Fruit fly (Drosophila melanogaster) whole organism, pupa: Measurements from ENCODE around the gene Hr38.

Source experiments
- CG10348 ChIP-seq: fragments of 200-800 bp; sonication (Bioruptor generic); IDR thresholded peaks from 2 replicates; pipeline ENCODE4 v1.3.6; 2022; ENCODE audit warnings: missing biosample characterization, missing genetic modification characterization
- CG12605 ChIP-seq: fragments of 200-800 bp; sonication (Bioruptor generic); IDR thresholded peaks from 2 replicates; pipeline ENCODE4 v1.3.6; 2022; ENCODE audit warnings: missing biosample characterization, missing genetic modification characterization
- CG13204 ChIP-seq: fragments of 200-800 bp; sonication (Bioruptor generic); optimal IDR thresholded peaks from 2 replicates; lab custom pipeline; 2018; ENCODE audit warnings: missing biosample characterization, mild to moderate bottlenecking, missing genetic modification characterization, moderate library complexity
- CG15710 ChIP-seq: fragments of 200-800 bp; sonication (Bioruptor generic); optimal IDR thresholded peaks from 2 replicates; lab custom pipeline; 2018; ENCODE audit warnings: missing biosample characterization, mild to moderate bottlenecking, missing genetic modification characterization, moderate library complexity
- CG17806 ChIP-seq: fragments of 200-800 bp; sonication (Bioruptor generic); optimal IDR thresholded peaks from 2 replicates; lab custom pipeline; 2018; ENCODE audit warnings: missing biosample characterization, mild to moderate bottlenecking, missing genetic modification characterization, moderate library complexity
- CG34367 ChIP-seq: fragments of 200-800 bp; sonication (Bioruptor generic); optimal IDR thresholded peaks from 2 replicates; lab custom pipeline; 2018; ENCODE audit warnings: missing biosample characterization, mild to moderate bottlenecking, missing genetic modification characterization
- CG4496 ChIP-seq: fragments of 200-800 bp; sonication (Bioruptor generic); IDR thresholded peaks from 3 replicates; pipeline ENCODE4 v1.3.6; 2022; ENCODE audit warnings: missing biosample characterization, missing genetic modification characterization
- CG8159 ChIP-seq: fragments of 200-800 bp; sonication (Bioruptor generic); optimal IDR thresholded peaks from 3 replicates; lab custom pipeline; 2018; ENCODE audit warnings: missing biosample characterization, mild to moderate bottlenecking, missing genetic modification characterization, moderate library complexity
- CG8301 ChIP-seq: fragments of 200-800 bp; sonication (Bioruptor generic); optimal IDR thresholded peaks from 2 replicates; lab custom pipeline; 2018; ENCODE audit warnings: missing biosample characterization, mild to moderate bottlenecking, missing genetic modification characterization
- Pif1A ChIP-seq: fragments of 200-800 bp; sonication (Bioruptor generic); optimal IDR thresholded peaks from 3 replicates; lab custom pipeline; 2016; ENCODE audit warnings: missing biosample characterization, missing genetic modification characterization
- Snoo ChIP-seq: fragments of 200-800 bp; sonication (Bioruptor generic); optimal IDR thresholded peaks from 3 replicates; lab custom pipeline; 2017; ENCODE audit warnings: missing biosample characterization, mild to moderate bottlenecking, missing genetic modification characterization, inconsistent platforms
- fd96Ca ChIP-seq: fragments of 200-800 bp; sonication (Bioruptor generic); IDR thresholded peaks from 3 replicates; pipeline ENCODE4 v1.3.6; 2022; ENCODE audit warnings: missing biosample characterization, missing genetic modification characterization
- rn ChIP-seq: fragments of 200-800 bp; sonication (Bioruptor generic); IDR thresholded peaks from 2 replicates; pipeline ENCODE4 v1.3.6; 2022; ENCODE audit warnings: missing biosample characterization, missing genetic modification characterization

DNA sequence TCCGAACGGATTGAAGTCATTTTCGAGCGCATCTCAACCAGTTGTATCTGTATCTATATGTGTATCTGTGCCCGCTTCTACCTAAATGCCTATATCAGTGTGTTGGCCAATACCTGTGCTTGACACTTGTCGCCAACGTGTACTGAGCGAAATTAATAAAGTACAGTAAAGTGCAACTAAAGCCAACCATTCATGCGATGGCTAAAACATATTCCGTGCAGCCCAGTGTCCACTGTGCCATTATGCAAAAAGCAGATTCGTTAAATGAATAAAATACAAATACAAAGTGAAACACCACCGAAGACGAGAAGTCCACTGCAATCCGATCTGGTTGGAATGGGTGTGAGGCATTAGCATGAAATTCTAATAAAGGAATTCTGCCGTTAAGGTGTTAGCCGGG is 19.3 kb downstream of the Hr38 start:
- TF ChIP-seq rn (GFP tag; lab: Robert Waterston, UW), result no peak
- TF ChIP-seq CG13204 (GFP tag; lab: Kevin White, UChicago), result no peak
- peak; percentile 48 for TF ChIP-seq Pif1A (GFP tag; lab: Kevin White, UChicago)
- no peak for TF ChIP-seq CG4496 (GFP tag; lab: Robert Waterston, UW)
- peak; percentile 36 for TF ChIP-seq CG8301 (tag; lab: Kevin White, UChicago)
- no peak for TF ChIP-seq Snoo (tag; lab: Kevin White, UChicago)
- TF ChIP-seq CG17806 (tag; lab: Kevin White, UChicago), result no peak
- no peak for TF ChIP-seq CG12605 (GFP tag; lab: Robert Waterston, UW)
- no peak for TF ChIP-seq CG15710 (tag; lab: Kevin White, UChicago)
- TF ChIP-seq CG10348 (GFP tag; lab: Robert Waterston, UW), result no peak
- peak; percentile 2 for TF ChIP-seq CG34367 (tag; lab: Kevin White, UChicago)
- peak; percentile 39; the same call in 2 of the 3 replicates for TF ChIP-seq fd96Ca (GFP tag; lab: Robert Waterston, UW)
- TF ChIP-seq CG8159 (tag; lab: Kevin White, UChicago), result no peak
